Worm (Caenorhabditis elegans): ENCODE data around the gene srsx-32.

srsx-32 gene

DNA sequence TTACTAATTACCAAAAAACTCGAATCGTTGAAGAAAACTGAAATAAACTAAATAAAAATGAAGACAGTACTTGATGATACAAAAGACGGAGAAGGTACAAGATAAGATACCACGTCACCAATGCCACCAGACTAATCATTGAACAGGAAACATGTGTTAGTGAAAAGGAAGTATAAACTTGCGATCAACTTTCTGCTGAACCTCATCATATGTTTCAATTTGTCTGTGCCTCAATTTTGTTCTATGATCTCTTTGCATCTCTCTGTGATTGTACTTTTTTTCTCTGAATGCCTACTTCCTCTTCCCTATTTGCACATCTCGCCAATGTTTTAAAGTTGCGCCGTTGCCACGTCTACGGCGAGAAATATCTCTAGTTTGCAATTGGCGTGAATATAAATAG lies 23.2 kb upstream of the srsx-32 start (continued):
- TF ChIP-seq mxl-3 (GFP tag; optimal IDR thresholded peaks at IDR 0.05) (peak; percentile 4), ctbp-1 (GFP tag; IDR thresholded peaks at IDR 0.05) (no peak), Y105C5A.15 (GFP tag; IDR thresholded peaks at IDR 0.05) (no peak), mxl-2 (GFP tag; conservative IDR thresholded peaks at IDR 0.05) (no peak), nhr-76 (tag; optimal IDR thresholded peaks at IDR 0.05) (no peak), zag-1 (tag; optimal IDR thresholded peaks at IDR 0.05) (no peak), daf-19 (GFP tag; conservative IDR thresholded peaks at IDR 0.05) (no peak), Y75B8A.6 (GFP tag; IDR thresholded peaks at IDR 0.05) (no peak), nhr-11 (tag; optimal IDR thresholded peaks at IDR 0.05) (no peak), mdt-29 (GFP tag; IDR thresholded peaks at IDR 0.05) (no peak), lin-13 (GFP tag; optimal IDR thresholded peaks at IDR 0.05) (no peak), madf-5 (GFP tag; IDR thresholded peaks at IDR 0.05) (no peak), ces-1 (GFP tag; optimal IDR thresholded peaks at IDR 0.05) (no peak), F10B5.3 (tag; optimal IDR thresholded peaks at IDR 0.05) (no peak), spr-1 (tag; optimal IDR thresholded peaks at IDR 0.05) (no peak), rbr-2 (tag; optimal IDR thresholded peaks at IDR 0.05) (no peak), sdz-12 (GFP tag; optimal IDR thresholded peaks at IDR 0.05) (no peak), ceh-62 (tag; optimal IDR thresholded peaks at IDR 0.05) (no peak), lin-1 (GFP tag; IDR thresholded peaks at IDR 0.05) (no peak), daf-8 (GFP tag; IDR thresholded peaks at IDR 0.05) (no peak), nhr-48 (tag; optimal IDR thresholded peaks at IDR 0.05) (peak; percentile 73), nhr-6 (tag; optimal IDR thresholded peaks at IDR 0.05) (peak; percentile 41), hlh-11 (tag; optimal IDR thresholded peaks at IDR 0.05) (peak; percentile 58), ceh-32 (tag; optimal IDR thresholded peaks at IDR 0.05; ENCODE audit: poor library complexity) (no peak), daf-12 (tag; optimal IDR thresholded peaks at IDR 0.05) (no peak), snpc-4 (tag; optimal IDR thresholded peaks at IDR 0.05) (no peak), ama-1 (optimal IDR thresholded peaks at IDR 0.05) (no peak), vab-7 (GFP tag; IDR thresholded peaks at IDR 0.05) (no peak), mep-1 (tag; optimal IDR thresholded peaks at IDR 0.05) (peak; percentile 14), ztf-11 (tag; optimal IDR thresholded peaks at IDR 0.05) (no peak), lsy-2 (tag; optimal IDR thresholded peaks at IDR 0.05) (peak in 1 of 2 experiments; percentile 27), spr-3 (GFP tag; optimal IDR thresholded peaks at IDR 0.05) (no peak), hlh-30 (tag; optimal IDR thresholded peaks at IDR 0.05; ENCODE audit: insufficient read depth) (peak; percentile 88), hmg-1.1 (GFP tag; IDR thresholded peaks at IDR 0.05) (no peak), R02D3.7 (tag; optimal IDR thresholded peaks at IDR 0.05) (no peak), mdl-1 (tag; optimal IDR thresholded peaks at IDR 0.05) (peak in 1 of 2 experiments; percentile 66), unc-39 (tag; optimal IDR thresholded peaks at IDR 0.05) (no peak), lin-39 (tag; optimal IDR thresholded peaks at IDR 0.05) (no peak), unc-62 (GFP tag; optimal IDR thresholded peaks at IDR 0.05 in 1 of 2) (no peak), unc-62 (tag; optimal IDR thresholded peaks at IDR 0.05) (no peak), gei-8 (GFP tag; optimal IDR thresholded peaks at IDR 0.05) (peak; percentile 47), nhr-28 (tag; optimal IDR thresholded peaks at IDR 0.05) (peak; percentile 84), nhr-42 (GFP tag; IDR thresholded peaks at IDR 0.05) (no peak), T20F7.1 (GFP tag; optimal IDR thresholded peaks at IDR 0.05) (peak; percentile 1), dmd-8 (GFP tag; IDR thresholded peaks at IDR 0.05) (no peak), T26A8.4 (GFP tag; IDR thresholded peaks at IDR 0.05) (no peak), nhr-25 (tag; optimal IDR thresholded peaks at IDR 0.05; ENCODE audit: borderline replicate concordance, insufficient read depth) (no peak)
